Fruit fly (Drosophila melanogaster) whole organism, embryonic: ENCODE results near the gene BomBc3.
A peak's percentile ranks its signal among the peaks of the same experiment; 100 is the strongest.

Source experiments
- Abd-B ChIP-seq: fragments of 200-800 bp; sonication (Bioruptor generic); optimal IDR thresholded peaks from 2 replicates; lab custom pipeline; 2018; ENCODE audit warnings: missing biosample characterization, mild to moderate bottlenecking, missing genetic modification characterization, moderate library complexity
- Atf6 ChIP-seq: fragments of 200-800 bp; sonication (Bioruptor generic); IDR thresholded peaks from 2 replicates; pipeline ENCODE4 v1.3.6; 2022; ENCODE audit warnings: missing biosample characterization, missing genetic modification characterization
- Awh ChIP-seq: fragments of 200-800 bp; sonication (Bioruptor generic); IDR thresholded peaks from 2 replicates; pipeline ENCODE4, ENCODE4 v1.3.6; 2022; ENCODE audit warnings: missing biosample characterization, missing genetic modification characterization
- Bgb ChIP-seq: fragments of 200-800 bp; sonication (Bioruptor generic); IDR thresholded peaks from 2 replicates; pipeline ENCODE4 v1.3.6; 2022; ENCODE audit warnings: missing biosample characterization, missing genetic modification characterization; ENCODE audit not compliant: partially characterized antibody
- CG11504 ChIP-seq: fragments of 200-800 bp; sonication (Bioruptor generic); optimal IDR thresholded peaks from 3 replicates; lab custom pipeline; 2019; ENCODE audit warnings: missing biosample characterization, mild to moderate bottlenecking, missing genetic modification characterization, moderate library complexity
- CG14014 ChIP-seq: fragments of 200-800 bp; sonication (Bioruptor generic); IDR thresholded peaks from 2 replicates; pipeline ENCODE4 v1.3.6; 2022; ENCODE audit warnings: missing biosample characterization, missing genetic modification characterization
- CG14667 ChIP-seq: fragments of 200-800 bp; sonication (Bioruptor generic); IDR thresholded peaks from 2 replicates; pipeline ENCODE4 v1.3.6; 2022; ENCODE audit warnings: missing biosample characterization, missing genetic modification characterization
- CG15479 ChIP-seq: fragments of 200-800 bp; sonication (Bioruptor generic); optimal IDR thresholded peaks from 3 replicates; lab custom pipeline; 2019; ENCODE audit warnings: missing biosample characterization, mild to moderate bottlenecking, missing genetic modification characterization, moderate library complexity
- CG15514 ChIP-seq: fragments of 200-800 bp; sonication (Bioruptor generic); optimal IDR thresholded peaks from 3 replicates; lab custom pipeline; 2017; ENCODE audit warnings: missing biosample characterization, missing genetic modification characterization, mild to moderate bottlenecking, moderate library complexity, missing genetic modification reagents
- CG1647 ChIP-seq: fragments of 200-800 bp; sonication (Bioruptor generic); optimal IDR thresholded peaks from 3 replicates; lab custom pipeline; 2016; ENCODE audit warnings: missing biosample characterization, missing genetic modification characterization
- CG17802 ChIP-seq: fragments of 200-800 bp; sonication (Bioruptor generic); optimal IDR thresholded peaks from 2 replicates; lab custom pipeline; 2018; ENCODE audit warnings: missing biosample characterization, mild to moderate bottlenecking, missing genetic modification characterization, moderate library complexity
- CG3163 ChIP-seq: fragments of 200-800 bp; sonication (Bioruptor generic); optimal IDR thresholded peaks from 3 replicates; lab custom pipeline; 2016; ENCODE audit warnings: missing biosample characterization, missing genetic modification characterization
- CG32532 ChIP-seq: fragments of 200-800 bp; sonication (Bioruptor generic); IDR thresholded peaks from 2 replicates; pipeline ENCODE4 v1.3.6; 2022; ENCODE audit warnings: missing biosample characterization, missing genetic modification characterization
- CG34224 ChIP-seq: fragments of 200-800 bp; sonication (Bioruptor generic); IDR thresholded peaks from 3 replicates; pipeline ENCODE4 v1.3.6; 2022; ENCODE audit warnings: missing biosample characterization, missing genetic modification characterization; ENCODE audit not compliant: partially characterized antibody
- CG3726 ChIP-seq: fragments of 200-800 bp; sonication (Bioruptor generic); IDR thresholded peaks from 3 replicates; pipeline ENCODE4, ENCODE4 v1.3.6; 2022; ENCODE audit warnings: missing biosample characterization, missing genetic modification characterization
- CG5180 ChIP-seq: fragments of 200-800 bp; sonication (Bioruptor generic); optimal IDR thresholded peaks from 3 replicates; lab custom pipeline; 2017; ENCODE audit warnings: missing biosample characterization, missing genetic modification characterization, mild to moderate bottlenecking, moderate library complexity, missing genetic modification reagents
- CG9215 ChIP-seq: fragments of 200-800 bp; sonication (Bioruptor generic); IDR thresholded peaks from 2 replicates; pipeline ENCODE4 v1.3.6; 2022; ENCODE audit warnings: missing biosample characterization, missing genetic modification characterization
- CG9727 ChIP-seq: fragments of 200-800 bp; sonication (Bioruptor generic); optimal IDR thresholded peaks from 3 replicates; lab custom pipeline; 2017; ENCODE audit warnings: missing biosample characterization, mild to moderate bottlenecking, missing genetic modification characterization
- CG9876 ChIP-seq: fragments of 200-800 bp; sonication (Bioruptor generic); optimal IDR thresholded peaks from 2 replicates; lab custom pipeline; 2016; ENCODE audit warnings: missing biosample characterization, missing genetic modification characterization
- CG9932 ChIP-seq: fragments of 200-800 bp; sonication (Bioruptor generic); IDR thresholded peaks from 2 replicates; pipeline ENCODE4 v1.3.6; 2022; ENCODE audit warnings: missing biosample characterization, missing genetic modification characterization
- Drgx ChIP-seq: fragments of 200-800 bp; sonication (Bioruptor generic); IDR thresholded peaks from 2 replicates; pipeline ENCODE4 v1.3.6; 2022; ENCODE audit warnings: missing biosample characterization, missing genetic modification characterization
- Elba2 ChIP-seq: fragments of 200-800 bp; sonication (Bioruptor generic); optimal IDR thresholded peaks from 3 replicates; lab custom pipeline; 2016; ENCODE audit warnings: missing biosample characterization, missing genetic modification characterization
- Fer1 ChIP-seq: fragments of 200-800 bp; sonication (Bioruptor generic); optimal IDR thresholded peaks from 2 replicates; lab custom pipeline; 2017; ENCODE audit warnings: missing biosample characterization, mild to moderate bottlenecking, missing genetic modification characterization
- HLH3B ChIP-seq: fragments of 200-800 bp; sonication (Bioruptor generic); IDR thresholded peaks from 2 replicates; pipeline ENCODE4 v1.3.6; 2022; ENCODE audit warnings: missing biosample characterization, missing genetic modification characterization
- Hr78 ChIP-seq, 2 experiments: fragments of 200-800 bp in 1 of 2; fragments of >200 bp in 1 of 2; sonication (Bioruptor generic) in 1 of 2; optimal IDR thresholded peaks; 2 replicates each; lab custom pipeline; 2017 to 2019; ENCODE audit warnings: missing biosample characterization in 2 of 2, missing genetic modification characterization in 2 of 2, mild to moderate bottlenecking in 1 of 2, moderate library complexity in 1 of 2
- NK7.1 ChIP-seq: fragments of 200-800 bp; sonication (Bioruptor generic); optimal IDR thresholded peaks from 3 replicates; lab custom pipeline; 2016; ENCODE audit warnings: missing biosample characterization, missing genetic modification characterization
- Nf-YA ChIP-seq: fragments of 200-800 bp; sonication (Bioruptor generic); IDR thresholded peaks from 2 replicates; pipeline ENCODE4 v1.3.6; 2022; ENCODE audit warnings: missing biosample characterization, missing genetic modification characterization
- Rx ChIP-seq: fragments of 200-800 bp; sonication (Bioruptor generic); IDR thresholded peaks from 2 replicates; pipeline ENCODE4 v1.3.6; 2022; ENCODE audit warnings: missing biosample characterization, missing genetic modification characterization
- Sin3A ChIP-seq: fragments of >200 bp; optimal IDR thresholded peaks from 2 replicates; lab custom pipeline; 2018
- Ssrp ChIP-seq: fragments of 200-800 bp; sonication (Bioruptor generic); optimal IDR thresholded peaks from 2 replicates; lab custom pipeline; 2018; ENCODE audit warnings: missing biosample characterization, mild to moderate bottlenecking, missing genetic modification characterization, moderate library complexity
- Vsx1 ChIP-seq: fragments of 200-800 bp; sonication (Bioruptor generic); optimal IDR thresholded peaks from 2 replicates; lab custom pipeline; 2017; ENCODE audit warnings: missing biosample characterization, mild to moderate bottlenecking, missing genetic modification characterization, missing genetic modification reagents
- Xrp1 ChIP-seq: fragments of 200-800 bp; sonication (Bioruptor generic); IDR thresholded peaks from 2 replicates; pipeline ENCODE4 v1.3.6; 2022; ENCODE audit warnings: missing biosample characterization, missing genetic modification characterization
- ato ChIP-seq: fragments of 200-800 bp; sonication (Bioruptor generic); IDR thresholded peaks from 2 replicates; pipeline ENCODE4 v1.3.6; 2022; ENCODE audit warnings: missing biosample characterization, missing genetic modification characterization; ENCODE audit not compliant: partially characterized antibody
- br ChIP-seq: fragments of >200 bp; optimal IDR thresholded peaks from 2 replicates; lab custom pipeline; 2017
- chinmo ChIP-seq: fragments of 200-800 bp; sonication (Bioruptor generic); IDR thresholded peaks from 4 replicates; pipeline ENCODE4 v1.3.6; 2022; ENCODE audit warnings: missing biosample characterization, missing genetic modification characterization; ENCODE audit not compliant: partially characterized antibody
- corto ChIP-seq: fragments of 200-800 bp; sonication (Bioruptor generic); optimal IDR thresholded peaks from 2 replicates; lab custom pipeline; 2016; ENCODE audit warnings: missing biosample characterization, mild to moderate bottlenecking, missing genetic modification characterization, moderate library complexity
- dpn ChIP-seq, 2 experiments: fragments of 200-800 bp; sonication (Bioruptor generic); optimal IDR thresholded peaks; 3 replicates each; lab custom pipeline; 2016; ENCODE audit warnings: missing biosample characterization in 2 of 2, missing genetic modification characterization in 2 of 2
- ewg ChIP-seq: fragments of 200-800 bp; sonication (Bioruptor generic); optimal IDR thresholded peaks from 3 replicates; lab custom pipeline; 2017; ENCODE audit warnings: mild to moderate bottlenecking, missing biosample characterization, missing genetic modification reagents, missing genetic modification characterization
- gt ChIP-seq: fragments of 200-800 bp; sonication (Bioruptor generic); IDR thresholded peaks from 2 replicates; pipeline ENCODE4 v1.3.6; 2022; ENCODE audit warnings: missing biosample characterization, missing genetic modification characterization
- hb ChIP-seq: fragments of 200-800 bp; sonication (Bioruptor generic); IDR thresholded peaks from 3 replicates; pipeline ENCODE4 v1.3.6; 2022; ENCODE audit warnings: missing biosample characterization, missing genetic modification characterization; ENCODE audit not compliant: partially characterized antibody
- ken ChIP-seq: fragments of 200-800 bp; sonication (Bioruptor generic); IDR thresholded peaks from 3 replicates; pipeline ENCODE4 v1.3.6; 2022; ENCODE audit warnings: missing biosample characterization, missing genetic modification characterization
- org-1 ChIP-seq: fragments of 200-800 bp; sonication (Bioruptor generic); optimal IDR thresholded peaks from 2 replicates; lab custom pipeline; 2017; ENCODE audit warnings: missing biosample characterization, missing genetic modification characterization
- pros ChIP-seq: fragments of 200-800 bp; sonication (Bioruptor generic); optimal IDR thresholded peaks from 3 replicates; lab custom pipeline; 2019; ENCODE audit warnings: missing biosample characterization, mild to moderate bottlenecking, missing genetic modification characterization, moderate library complexity
- ranshi ChIP-seq: fragments of 200-800 bp; sonication (Bioruptor generic); IDR thresholded peaks from 2 replicates; pipeline ENCODE4 v1.3.6; 2022; ENCODE audit warnings: missing biosample characterization, missing genetic modification characterization
- repo ChIP-seq: fragments of 200-800 bp; sonication (Bioruptor generic); optimal IDR thresholded peaks from 2 replicates; lab custom pipeline; 2016; ENCODE audit warnings: missing biosample characterization, missing genetic modification characterization
- sug ChIP-seq: fragments of 200-800 bp; optimal IDR thresholded peaks from 2 replicates; lab custom pipeline; 2019; ENCODE audit warnings: missing biosample characterization, mild to moderate bottlenecking, missing genetic modification characterization, moderate library complexity
- tna ChIP-seq: fragments of 200-800 bp; sonication (Bioruptor generic); IDR thresholded peaks from 2 replicates; pipeline ENCODE4 v1.3.6; 2022; ENCODE audit warnings: missing biosample characterization, missing genetic modification characterization; ENCODE audit not compliant: partially characterized antibody
- trem ChIP-seq: fragments of 200-800 bp; optimal IDR thresholded peaks from 3 replicates; lab custom pipeline; 2019; ENCODE audit warnings: missing biosample characterization, mild to moderate bottlenecking, missing genetic modification characterization, moderate library complexity
- twi ChIP-seq: fragments of 200-800 bp; optimal IDR thresholded peaks from 2 replicates; lab custom pipeline; 2019; ENCODE audit warnings: missing biosample characterization, mild to moderate bottlenecking, missing genetic modification characterization, moderate library complexity

Gene BomBc3

dm6 chr3R:22049134-22049796, 37.6 kb upstream of the BomBc3 start (continued):
- TF ChIP-seq ken (peak; percentile 82), CG15514 (GFP tag; lab: Kevin White, UChicago) (peak; percentile 77), CG9727 (GFP tag; lab: Kevin White, UChicago) (peak; percentile 80), Bgb (GFP tag; lab: Robert Waterston, UW) (0 out of 2 replicates have a peak, but pooled peaks have one; percentile 10), CG11504 (tag; lab: Kevin White, UChicago) (peak; percentile 86), Abd-B (GFP tag; lab: Kevin White, UChicago) (peak; percentile 69), repo (peak; percentile 45), CG17802 (tag; lab: Kevin White, UChicago) (peak; percentile 51), hb (no peak), ato (GFP tag; lab: Robert Waterston, UW) (no peak), Rx (GFP tag; lab: Robert Waterston, UW) (peak; percentile 74; the same call in 1 of the 2 replicates), CG5180 (peak; percentile 59), Vsx1 (GFP tag; lab: Kevin White, UChicago) (peak; percentile 47), CG9876 (GFP tag; lab: Kevin White, UChicago) (no peak), Elba2 (GFP tag; lab: Kevin White, UChicago) (no peak), tna (GFP tag; lab: Robert Waterston, UW) (no peak), CG3163 (GFP tag; lab: Kevin White, UChicago) (peak; percentile 32), CG32532 (GFP tag; lab: Robert Waterston, UW) (peak; percentile 87), CG14014 (GFP tag; lab: Robert Waterston, UW) (peak; percentile 72), Awh (GFP tag; lab: Robert Waterston, UW) (peak; percentile 74), CG1647 (GFP tag; lab: Kevin White, UChicago) (peak; percentile 69), CG15479 (no peak), CG14667 (GFP tag; lab: Robert Waterston, UW) (peak; percentile 68), Xrp1 (GFP tag; lab: Robert Waterston, UW) (peak; percentile 86), ewg (GFP tag; lab: Kevin White, UChicago) (peak; percentile 63), Sin3A (lab: Kevin White, UChicago) (no peak), CG34224 (GFP tag; lab: Robert Waterston, UW) (no peak), org-1 (GFP tag; lab: Kevin White, UChicago) (peak; percentile 84), CG3726 (GFP tag; lab: Robert Waterston, UW) (0 out of 3 replicates have a peak, but pooled peaks have one; percentile 65), NK7.1 (GFP tag; lab: Kevin White, UChicago) (peak; percentile 64), gt (peak; percentile 15; the same call in 1 of the 2 replicates), Nf-YA (GFP tag; lab: Robert Waterston, UW) (peak; percentile 60), Hr78 (GFP tag; optimal IDR thresholded peaks at IDR 0.05; lab: Kevin White, UChicago) (peak in 1 of 2 experiments; percentile 56), br (lab: Kevin White, UChicago) (no peak), pros (GFP tag; lab: Kevin White, UChicago) (peak; percentile 8), CG9932 (GFP tag; lab: Robert Waterston, UW) (peak; percentile 72), twi (peak; percentile 95), Ssrp (tag; lab: Kevin White, UChicago) (peak; percentile 71), Fer1 (GFP tag; lab: Kevin White, UChicago) (peak; percentile 88), CG9215 (GFP tag; lab: Robert Waterston, UW) (no peak; the same call in none of the 2 replicates), dpn (GFP tag; optimal IDR thresholded peaks at IDR 0.05; lab: Kevin White, UChicago) (peak; percentile 80 to 85), HLH3B (GFP tag; lab: Robert Waterston, UW) (peak; percentile 87), Atf6 (GFP tag; lab: Robert Waterston, UW) (peak; percentile 81), chinmo (GFP tag; lab: Robert Waterston, UW) (0 out of 4 replicates have a peak, but pooled peaks have one; percentile 49), corto (GFP tag; lab: Kevin White, UChicago) (no peak), Drgx (peak; percentile 85), sug (tag; lab: Kevin White, UChicago) (peak; percentile 63), ranshi (GFP tag; lab: Robert Waterston, UW) (peak; percentile 84), trem (tag; lab: Kevin White, UChicago) (peak; percentile 60)
